Worm (Caenorhabditis elegans) whole organism, L2 larva: ENCODE data around the gene F55F10.3.

Source experiments
- ama-1 ChIP-seq: fragments of 150-350 bp; optimal IDR thresholded peaks from 2 replicates; lab custom pipeline; 2018; ENCODE audit warnings: inconsistent platforms
- blmp-1 ChIP-seq: sonication (generic microtip); optimal IDR thresholded peaks from 2 replicates; lab custom pipeline; 2017; ENCODE audit warnings: missing genetic modification characterization, mild to moderate bottlenecking, missing compliant biosample characterization, antibody characterized with exemption, moderate library complexity; ENCODE audit not compliant: insufficient read depth
- ceh-82 ChIP-seq: fragments of 150-350 bp; optimal IDR thresholded peaks from 2 replicates; lab custom pipeline; 2014; ENCODE audit warnings: missing biosample characterization, missing genetic modification characterization
- nhr-23 ChIP-seq: fragments of 150-350 bp; optimal IDR thresholded peaks from 2 replicates; lab custom pipeline; 2014; ENCODE audit warnings: missing biosample characterization, missing genetic modification reagents, missing genetic modification characterization

DNA sequence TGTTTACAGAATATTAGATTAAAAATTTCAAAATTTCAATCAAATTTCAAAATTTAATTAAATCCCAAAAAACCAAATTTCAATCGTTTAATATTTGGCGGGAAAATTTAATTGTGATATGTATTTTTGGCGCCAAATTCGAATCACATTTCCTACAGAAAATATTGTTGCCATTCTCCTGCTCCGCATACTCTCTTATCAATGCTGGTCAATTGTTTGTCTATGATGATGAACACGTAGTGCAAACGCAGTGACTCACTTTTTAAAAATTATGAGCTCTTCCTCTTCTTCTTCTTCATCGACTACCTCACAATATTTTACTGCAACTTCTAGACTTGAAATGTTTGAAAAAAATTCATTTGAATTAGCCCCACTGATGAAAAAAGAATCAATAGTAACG is 33.3 kb upstream of the F55F10.3 start, which contains the start of gene trpl-2:
- no peak for TF ChIP-seq ama-1
- TF ChIP-seq nhr-23 (tag; lab: Kevin White, UChicago): no peak
- TF ChIP-seq ceh-82 (tag; lab: Kevin White, UChicago): no peak
- no peak for TF ChIP-seq blmp-1 (tag; lab: Kevin White, UChicago)
